Worm (Caenorhabditis elegans) whole organism, early embryonic: ENCODE measurements around the gene smc-3.

ENCODE experiments used
- B0310.2 ChIP-seq: sonication (generic microtip); optimal IDR thresholded peaks from 2 replicates; lab custom pipeline; 2016; ENCODE audit warnings: mild to moderate bottlenecking, missing genetic modification characterization, missing compliant biosample characterization
- aly-1 ChIP-seq: sonication (generic microtip); optimal IDR thresholded peaks from 2 replicates; lab custom pipeline; 2016; ENCODE audit warnings: missing genetic modification characterization, missing compliant biosample characterization
- ama-1 ChIP-seq: fragments of 150-350 bp; optimal IDR thresholded peaks from 2 replicates; lab custom pipeline; 2014
- ceh-13 ChIP-seq: fragments of 200-800 bp; sonication (Bioruptor generic); optimal IDR thresholded peaks from 2 replicates; lab custom pipeline; 2018; ENCODE audit warnings: mild to moderate bottlenecking, missing genetic modification characterization, missing compliant biosample characterization
- ceh-36 ChIP-seq: sonication (generic microtip); optimal IDR thresholded peaks from 2 replicates; lab custom pipeline; 2016; ENCODE audit warnings: missing genetic modification characterization, inconsistent platforms, missing compliant biosample characterization
- hnd-1 ChIP-seq: sonication (generic microtip); optimal IDR thresholded peaks from 2 replicates; lab custom pipeline; 2016; ENCODE audit warnings: missing genetic modification characterization, missing compliant biosample characterization
- tbx-37 ChIP-seq: fragments of 200-800 bp; sonication (Bioruptor generic); conservative IDR thresholded peaks from 2 replicates; pipeline ENCODE4 v1.3.6; 2022; ENCODE audit warnings: missing genetic modification reagents, missing genetic modification characterization, missing compliant biosample characterization

DNA sequence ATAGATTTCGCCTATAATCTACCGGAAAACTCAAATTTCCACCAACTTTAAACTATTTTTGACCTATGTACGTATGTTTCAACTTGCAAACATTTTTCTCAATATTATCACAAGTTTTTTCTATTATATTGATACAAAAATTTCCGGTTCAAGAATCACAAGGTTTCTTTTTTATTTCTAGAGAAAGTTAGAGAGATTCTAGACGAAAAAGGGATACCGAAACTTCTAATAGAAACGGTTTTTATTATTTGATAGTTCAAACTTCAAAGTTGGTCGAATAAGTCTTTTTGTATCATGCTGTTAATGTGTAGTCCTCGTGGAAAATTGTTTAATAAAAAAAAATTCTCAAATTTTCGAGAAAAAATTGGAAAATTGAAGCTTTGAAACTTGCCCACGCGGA is 35.6 kb upstream of the smc-3 start:
- TF ChIP-seq hnd-1 (tag; lab: Kevin White, UChicago): no peak
- no peak for TF ChIP-seq ama-1 (lab: Kevin White, UChicago)
- no peak for TF ChIP-seq ceh-36 (tag; lab: Kevin White, UChicago)
- no peak for TF ChIP-seq tbx-37
- no peak for TF ChIP-seq aly-1
- no peak for TF ChIP-seq B0310.2 (tag; lab: Kevin White, UChicago)
- no peak for TF ChIP-seq ceh-13
